Fruit fly (Drosophila melanogaster): ENCODE data around the gene CG31156.

The CG31156 gene

DNA sequence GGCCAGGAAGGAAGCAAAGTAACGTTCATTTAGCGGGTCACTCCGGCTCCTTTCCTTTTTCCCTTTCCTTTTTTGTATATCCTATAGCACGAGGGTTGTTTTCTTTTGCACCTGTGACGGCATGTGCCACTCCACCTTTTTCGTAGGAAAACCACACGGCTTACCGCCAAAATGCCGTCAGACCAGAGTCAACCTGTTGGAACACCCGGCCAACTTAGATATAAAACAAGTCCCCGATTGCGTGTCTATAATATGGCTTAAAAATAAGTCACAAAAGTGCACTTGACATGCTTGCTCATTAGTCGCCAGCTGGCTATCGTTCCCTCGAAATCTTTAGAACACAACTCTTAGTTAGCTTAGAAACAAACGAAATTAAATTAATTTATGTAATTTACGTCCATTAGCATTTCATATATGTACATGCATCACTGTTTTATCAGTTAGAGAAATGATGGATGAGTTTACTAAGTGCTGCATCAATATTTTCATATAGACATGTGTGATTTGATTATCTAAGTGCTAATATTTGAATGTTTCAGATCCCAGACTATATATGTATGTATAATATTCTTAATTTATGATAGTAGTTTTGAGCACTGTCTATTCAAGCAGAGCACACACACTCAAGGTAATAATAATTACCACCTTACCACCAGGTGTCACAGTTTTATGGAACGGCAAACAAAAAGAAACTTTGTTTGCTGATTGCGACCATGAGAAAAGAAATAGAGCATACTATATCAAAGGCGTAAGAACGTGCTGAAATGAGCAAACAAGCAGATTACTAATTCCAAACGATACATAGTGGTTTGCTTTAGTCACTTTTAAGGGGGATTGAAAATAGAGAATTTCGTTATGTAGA is 21.3 kb upstream of the CG31156 start:
- TF ChIP-seq ey (GFP tag; optimal IDR thresholded peaks at IDR 0.05) (no peak), sage (GFP tag; optimal IDR thresholded peaks at IDR 0.05) (no peak), N (GFP tag; optimal IDR thresholded peaks at IDR 0.05) (no peak), brk (GFP tag; optimal IDR thresholded peaks at IDR 0.05) (no peak), Hr78 (GFP tag; optimal IDR thresholded peaks at IDR 0.05) (no peak), dsf (GFP tag; optimal IDR thresholded peaks at IDR 0.05; ENCODE audit: borderline replicate concordance) (no peak), Abd-B (GFP tag; optimal IDR thresholded peaks at IDR 0.05) (no peak), dl (GFP tag; optimal IDR thresholded peaks at IDR 0.05; ENCODE audit: insufficient read depth in 1 of 2, partially characterized antibody in 2 of 2) (no peak), usp (GFP tag; optimal IDR thresholded peaks at IDR 0.05) (no peak), Myc (optimal IDR thresholded peaks at IDR 0.05) (no peak), foxo (GFP tag; optimal IDR thresholded peaks at IDR 0.05) (no peak), sv (GFP tag; optimal IDR thresholded peaks at IDR 0.05) (no peak), psq (GFP tag; optimal IDR thresholded peaks at IDR 0.05) (no peak), h (GFP tag; optimal IDR thresholded peaks at IDR 0.05) (no peak), CG32264 (GFP tag; optimal IDR thresholded peaks at IDR 0.05) (no peak)

DNA sequence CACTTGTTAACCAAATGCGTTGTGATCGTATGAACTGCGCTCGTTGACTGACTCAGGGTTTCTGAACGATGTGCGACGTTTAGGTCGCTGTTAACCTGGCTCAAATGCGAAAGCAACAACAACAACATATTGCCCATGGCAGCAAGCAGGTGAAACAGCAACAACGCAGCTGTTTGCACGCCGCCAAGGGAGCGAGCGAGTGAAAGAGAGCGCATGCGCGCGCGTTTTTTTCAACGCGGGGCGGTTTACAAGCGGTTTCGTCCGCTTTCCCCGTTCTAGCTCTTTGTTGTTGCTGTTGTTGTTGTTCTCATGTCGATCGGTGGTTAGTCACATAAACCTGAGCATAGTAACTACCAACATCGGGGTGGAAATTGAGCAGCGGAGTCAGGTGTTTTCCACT is 19.5 kb upstream of the CG31156 start:
- peak; percentile 25 for TF ChIP-seq Myc (optimal IDR thresholded peaks at IDR 0.05)
- TF ChIP-seq br (GFP tag; optimal IDR thresholded peaks at IDR 0.05), result no peak

dm6 chr3R:22632181-22632580 is 18.7 kb upstream of the CG31156 start:
- TF ChIP-seq br (GFP tag; optimal IDR thresholded peaks at IDR 0.05), result no peak
- TF ChIP-seq Myc (optimal IDR thresholded peaks at IDR 0.05), result peak; percentile 43
- TF ChIP-seq N (GFP tag; optimal IDR thresholded peaks at IDR 0.05), result no peak
- no peak for TF ChIP-seq Rel (GFP tag; optimal IDR thresholded peaks at IDR 0.05)
- TF ChIP-seq Rel (tag; optimal IDR thresholded peaks at IDR 0.05), result peak; percentile 14
- no peak for TF ChIP-seq Jra (GFP tag; optimal IDR thresholded peaks at IDR 0.05)

DNA sequence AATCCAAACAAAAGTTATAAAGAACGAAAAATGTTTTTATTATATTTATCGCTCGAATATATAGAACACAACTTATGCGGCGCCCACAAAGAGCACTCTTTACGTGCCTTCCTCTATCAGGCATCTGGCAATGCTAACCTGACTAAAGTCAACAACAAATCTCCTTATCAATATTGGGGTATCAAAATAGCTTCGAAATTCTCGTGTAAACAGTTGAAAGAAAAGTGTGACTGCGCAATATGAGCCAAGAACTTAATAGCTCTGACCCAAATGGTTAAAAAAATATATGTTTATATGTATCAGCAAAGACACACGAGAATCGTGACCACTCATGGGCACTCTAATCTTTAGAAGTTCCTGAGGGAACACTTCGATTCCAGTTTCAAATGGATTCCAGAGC is 17.7 kb upstream of the CG31156 start:
- TF ChIP-seq brk (GFP tag; optimal IDR thresholded peaks at IDR 0.05), result no peak
- no peak for TF ChIP-seq woc (GFP tag; optimal IDR thresholded peaks at IDR 0.05)
- no peak for TF ChIP-seq Dfd (GFP tag; optimal IDR thresholded peaks at IDR 0.05)
- no peak for TF ChIP-seq lola (GFP tag; optimal IDR thresholded peaks at IDR 0.05)
- no peak for TF ChIP-seq Jra (GFP tag; optimal IDR thresholded peaks at IDR 0.05)
- TF ChIP-seq CG9705 (GFP tag; optimal IDR thresholded peaks at IDR 0.05), result no peak
- TF ChIP-seq Hr78 (GFP tag; optimal IDR thresholded peaks at IDR 0.05), result no peak
- no peak for TF ChIP-seq pan (optimal IDR thresholded peaks at IDR 0.05)
- TF ChIP-seq rgr (GFP tag; optimal IDR thresholded peaks at IDR 0.05), result no peak

DNA sequence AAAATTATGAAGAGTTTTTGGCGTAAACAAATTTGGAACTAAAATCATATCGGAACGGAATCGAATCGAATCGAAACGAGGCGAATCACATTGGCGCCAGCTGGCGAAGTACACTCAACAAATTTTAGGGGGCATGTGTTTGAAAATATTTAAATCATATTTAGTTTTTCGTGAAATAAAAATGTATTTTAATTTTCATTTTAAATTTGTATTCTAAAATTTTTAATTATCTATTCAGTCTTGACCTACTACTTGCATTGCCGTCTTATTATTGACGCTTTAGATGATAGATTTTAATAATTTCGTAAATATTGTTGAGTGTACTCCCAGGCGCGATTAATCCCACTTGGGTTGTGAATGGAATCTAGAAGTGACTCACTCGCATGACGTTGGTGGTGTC is 15.7 kb upstream of the CG31156 start:
- TF ChIP-seq sv (GFP tag; optimal IDR thresholded peaks at IDR 0.05), result no peak
- TF ChIP-seq lola (GFP tag; optimal IDR thresholded peaks at IDR 0.05), result no peak

DNA sequence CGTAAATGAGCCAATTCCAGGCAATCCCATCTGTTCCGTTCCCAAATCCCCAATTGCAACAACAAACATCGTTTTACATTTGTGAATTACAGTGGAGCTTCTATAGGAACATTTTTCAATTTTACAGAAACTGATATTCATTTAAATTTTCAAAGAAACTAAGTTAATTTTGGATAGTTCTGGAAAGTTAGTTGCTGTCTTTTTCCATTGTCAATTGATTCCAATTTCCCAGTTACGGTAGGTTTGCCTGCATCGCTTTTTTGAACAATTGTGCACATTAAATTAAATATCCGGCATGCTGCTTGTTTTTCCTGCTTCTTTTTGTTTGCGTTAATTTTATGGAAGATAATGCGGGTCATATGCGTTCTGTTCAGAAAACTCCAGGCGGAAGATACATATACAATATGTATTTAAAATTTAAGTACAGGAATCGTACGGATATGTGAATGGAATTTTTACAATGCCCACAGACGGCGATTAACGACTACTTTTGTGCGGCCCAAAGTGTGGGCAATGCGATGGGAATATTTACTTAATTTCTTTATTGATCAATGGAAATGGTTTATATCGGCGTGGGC is 14.6 kb upstream of the CG31156 start:
- TF ChIP-seq Dif (GFP tag; optimal IDR thresholded peaks at IDR 0.05; ENCODE audit: partially characterized antibody) (no peak), GATAd (GFP tag; optimal IDR thresholded peaks at IDR 0.05) (no peak), Dfd (GFP tag; optimal IDR thresholded peaks at IDR 0.05) (no peak), usp (GFP tag; optimal IDR thresholded peaks at IDR 0.05) (no peak), rgr (GFP tag; optimal IDR thresholded peaks at IDR 0.05) (peak; percentile 80), Rel (GFP tag; optimal IDR thresholded peaks at IDR 0.05) (no peak), Rel (tag; optimal IDR thresholded peaks at IDR 0.05) (no peak), Vsx2 (GFP tag; optimal IDR thresholded peaks at IDR 0.05; ENCODE audit: partially characterized antibody) (no peak), woc (GFP tag; optimal IDR thresholded peaks at IDR 0.05) (peak; percentile 51), Hr83 (GFP tag; optimal IDR thresholded peaks at IDR 0.05; ENCODE audit: poor library complexity, severe bottlenecking) (no peak), dl (GFP tag; optimal IDR thresholded peaks at IDR 0.05; ENCODE audit: insufficient read depth in 1 of 2, partially characterized antibody in 2 of 2) (no peak), CG32264 (GFP tag; optimal IDR thresholded peaks at IDR 0.05) (no peak), Sp1 (GFP tag; optimal IDR thresholded peaks at IDR 0.05) (peak; percentile 68), h (GFP tag; optimal IDR thresholded peaks at IDR 0.05) (peak; percentile 12), N (GFP tag; optimal IDR thresholded peaks at IDR 0.05) (no peak), br (GFP tag; optimal IDR thresholded peaks at IDR 0.05) (peak; percentile 74), lola (GFP tag; optimal IDR thresholded peaks at IDR 0.05) (no peak), jim (GFP tag; optimal IDR thresholded peaks at IDR 0.05) (no peak), OdsH (GFP tag; optimal IDR thresholded peaks at IDR 0.05) (peak; percentile 75), fru (GFP tag; optimal IDR thresholded peaks at IDR 0.05) (peak; percentile 8), sage (GFP tag; optimal IDR thresholded peaks at IDR 0.05) (peak; percentile 3), HLH106 (tag; optimal IDR thresholded peaks at IDR 0.05) (peak; percentile 45), ey (GFP tag; optimal IDR thresholded peaks at IDR 0.05) (peak; percentile 80), Jra (GFP tag; optimal IDR thresholded peaks at IDR 0.05) (peak; percentile 36), CG9705 (GFP tag; optimal IDR thresholded peaks at IDR 0.05) (no peak), tai (GFP tag; optimal IDR thresholded peaks at IDR 0.05) (peak; percentile 78), psq (GFP tag; optimal IDR thresholded peaks at IDR 0.05) (peak; percentile 67), pan (optimal IDR thresholded peaks at IDR 0.05) (no peak), Hr78 (GFP tag; optimal IDR thresholded peaks at IDR 0.05) (no peak)
